Worm (Caenorhabditis elegans) whole organism, L1 larva: ENCODE data around the gene tsp-1.

ENCODE experiments used
- C04F5.9 ChIP-seq: sonication (generic microtip); optimal IDR thresholded peaks from 2 replicates; lab custom pipeline; 2016; ENCODE audit warnings: missing genetic modification characterization, missing compliant biosample characterization
- C34B4.2 ChIP-seq: sonication (generic microtip); optimal IDR thresholded peaks from 2 replicates; lab custom pipeline; 2017; ENCODE audit warnings: mild to moderate bottlenecking, missing genetic modification characterization, missing compliant biosample characterization
- aha-1 ChIP-seq: fragments of 150-350 bp; optimal IDR thresholded peaks from 2 replicates; lab custom pipeline; 2014; ENCODE audit warnings: missing biosample characterization, missing genetic modification characterization
- alr-1 ChIP-seq: fragments of 200-800 bp; sonication (Bioruptor generic); optimal IDR thresholded peaks from 2 replicates; lab custom pipeline; 2018; ENCODE audit warnings: borderline replicate concordance, mild to moderate bottlenecking, missing genetic modification characterization, missing compliant biosample characterization
- ceh-8 ChIP-seq: fragments of 200-800 bp; sonication (Bioruptor generic); optimal IDR thresholded peaks from 2 replicates; lab custom pipeline; 2018; ENCODE audit warnings: mild to moderate bottlenecking, missing genetic modification characterization, moderate library complexity, missing compliant biosample characterization
- ceh-88 ChIP-seq: fragments of 200-800 bp; sonication (Bioruptor generic); IDR thresholded peaks from 2 replicates; pipeline ENCODE4 v1.3.6; 2022; ENCODE audit warnings: missing genetic modification characterization, missing compliant biosample characterization
- ces-1 ChIP-seq: fragments of 150-350 bp; optimal IDR thresholded peaks from 2 replicates; lab custom pipeline; 2014; ENCODE audit warnings: missing biosample characterization, missing genetic modification reagents, missing genetic modification characterization
- dpl-1 ChIP-seq, 3 experiments: fragments of 150-350 bp in 2 of 3; sonication (generic microtip) in 1 of 3; optimal IDR thresholded peaks; 2 replicates each; lab custom pipeline; 2014 to 2017; ENCODE audit warnings: missing biosample characterization in 3 of 3, missing genetic modification characterization in 3 of 3, missing genetic modification reagents in 3 of 3
- efl-1 ChIP-seq, 4 experiments: fragments of 150-350 bp; optimal IDR thresholded peaks in 3 of 4; peaks in 1 of 4; 1 replicate in 1 of 4; 2 replicates in 3 of 4; lab custom pipeline; 2014; ENCODE audit warnings: missing biosample characterization in 2 of 4, missing genetic modification characterization in 2 of 4, missing genetic modification reagents in 2 of 4
- efl-3 ChIP-seq: fragments of 200-800 bp; sonication (Bioruptor generic); optimal IDR thresholded peaks from 2 replicates; lab custom pipeline; 2018; ENCODE audit warnings: mild to moderate bottlenecking, missing genetic modification characterization, missing compliant biosample characterization
- elt-2 ChIP-seq: sonication (generic microtip); optimal IDR thresholded peaks from 2 replicates; lab custom pipeline; 2016; ENCODE audit warnings: missing genetic modification characterization, mild to moderate bottlenecking, inconsistent platforms, missing compliant biosample characterization, missing genetic modification reagents
- fkh-10 ChIP-seq: sonication (generic microtip); optimal IDR thresholded peaks from 2 replicates; lab custom pipeline; 2017; ENCODE audit warnings: missing biosample characterization, missing genetic modification reagents, missing genetic modification characterization
- fkh-8 ChIP-seq: sonication (generic microtip); optimal IDR thresholded peaks from 2 replicates; lab custom pipeline; 2016; ENCODE audit warnings: mild to moderate bottlenecking, missing genetic modification characterization, missing compliant biosample characterization
- hlh-17 ChIP-seq: fragments of 200-800 bp; sonication (Bioruptor generic); optimal IDR thresholded peaks from 2 replicates; lab custom pipeline; 2018; ENCODE audit warnings: missing genetic modification characterization, mild to moderate bottlenecking, missing compliant biosample characterization, moderate library complexity, borderline replicate concordance
- hpl-2 ChIP-seq: fragments of 150-350 bp; optimal IDR thresholded peaks from 2 replicates; lab custom pipeline; 2014; ENCODE audit warnings: missing biosample characterization, missing genetic modification reagents, missing genetic modification characterization
- irx-1 ChIP-seq: sonication (generic microtip); optimal IDR thresholded peaks from 2 replicates; lab custom pipeline; 2016; ENCODE audit warnings: missing genetic modification characterization, missing compliant biosample characterization
- isw-1 ChIP-seq: fragments of 200-800 bp; sonication (Bioruptor generic); IDR thresholded peaks from 2 replicates; pipeline ENCODE4 v1.3.6; 2022; ENCODE audit warnings: missing genetic modification characterization, missing compliant biosample characterization
- jun-1 ChIP-seq: fragments of 150-350 bp; optimal IDR thresholded peaks from 2 replicates; lab custom pipeline; 2014; ENCODE audit warnings: missing biosample characterization, missing genetic modification reagents, missing genetic modification characterization
- lin-14 ChIP-seq: fragments of 200-800 bp; sonication (Bioruptor generic); optimal IDR thresholded peaks from 2 replicates; lab custom pipeline; 2018; ENCODE audit warnings: mild to moderate bottlenecking, missing genetic modification characterization, moderate library complexity, missing compliant biosample characterization
- lin-15B ChIP-seq: fragments of 150-350 bp; sonication (generic microtip); optimal IDR thresholded peaks from 3 replicates; lab custom pipeline; 2014; ENCODE audit warnings: missing biosample characterization, missing genetic modification characterization
- lin-35 ChIP-seq, 2 experiments: fragments of 150-350 bp; optimal IDR thresholded peaks; 2 replicates each; lab custom pipeline; 2014; ENCODE audit warnings: missing biosample characterization in 2 of 2, missing genetic modification characterization in 2 of 2, missing genetic modification reagents in 2 of 2
- lsy-2 ChIP-seq, 2 experiments: fragments of 150-350 bp; optimal IDR thresholded peaks; 2 replicates each; lab custom pipeline; 2014; ENCODE audit warnings: missing biosample characterization in 2 of 2, missing genetic modification characterization in 2 of 2
- mab-9 ChIP-seq: fragments of 200-800 bp; sonication (Bioruptor generic); IDR thresholded peaks from 2 replicates; pipeline ENCODE4 v1.3.6; 2022; ENCODE audit warnings: missing genetic modification reagents, missing genetic modification characterization, missing compliant biosample characterization
- nhr-11 ChIP-seq: fragments of 150-350 bp; optimal IDR thresholded peaks from 2 replicates; lab custom pipeline; 2014; ENCODE audit warnings: missing biosample characterization, missing genetic modification characterization
- nhr-20 ChIP-seq: sonication (generic microtip); optimal IDR thresholded peaks from 2 replicates; lab custom pipeline; 2016; ENCODE audit warnings: mild to moderate bottlenecking, missing genetic modification characterization, missing compliant biosample characterization
- nhr-237 ChIP-seq: fragments of 150-350 bp; optimal IDR thresholded peaks from 2 replicates; lab custom pipeline; 2014; ENCODE audit warnings: missing biosample characterization, missing genetic modification characterization
- nhr-28 ChIP-seq: fragments of 150-350 bp; optimal IDR thresholded peaks from 2 replicates; lab custom pipeline; 2014; ENCODE audit warnings: missing biosample characterization, missing genetic modification characterization
- nhr-47 ChIP-seq: sonication (generic microtip); optimal IDR thresholded peaks from 2 replicates; lab custom pipeline; 2016; ENCODE audit warnings: mild to moderate bottlenecking, missing genetic modification characterization, moderate library complexity, missing compliant biosample characterization
- nhr-84 ChIP-seq: sonication (generic microtip); optimal IDR thresholded peaks from 2 replicates; lab custom pipeline; 2017; ENCODE audit warnings: missing biosample characterization, missing genetic modification characterization
- nhr-85 ChIP-seq: sonication (generic microtip); peaks from one replicate; lab custom pipeline; 2016; ENCODE audit warnings: missing genetic modification characterization, inconsistent platforms, missing compliant biosample characterization
- pax-3 ChIP-seq: fragments of 200-800 bp; sonication (Bioruptor generic); optimal IDR thresholded peaks from 2 replicates; lab custom pipeline; 2018; ENCODE audit warnings: mild to moderate bottlenecking, missing genetic modification characterization, moderate library complexity, missing compliant biosample characterization
- rnt-1 ChIP-seq: sonication (generic microtip); optimal IDR thresholded peaks from 2 replicates; lab custom pipeline; 2016; ENCODE audit warnings: mild to moderate bottlenecking, missing genetic modification characterization, moderate library complexity, missing compliant biosample characterization
- sptf-1 ChIP-seq: fragments of 150-350 bp; optimal IDR thresholded peaks from 2 replicates; lab custom pipeline; 2014; ENCODE audit warnings: missing biosample characterization, missing genetic modification characterization
- sup-37 ChIP-seq: fragments of 200-800 bp; sonication (Bioruptor generic); optimal IDR thresholded peaks from 2 replicates; lab custom pipeline; 2018; ENCODE audit warnings: mild to moderate bottlenecking, missing genetic modification characterization, missing compliant biosample characterization
- swsn-7 ChIP-seq: sonication (generic microtip); optimal IDR thresholded peaks from 2 replicates; lab custom pipeline; 2016; ENCODE audit warnings: missing genetic modification characterization, missing compliant biosample characterization
- tbx-2 ChIP-seq: sonication (generic microtip); optimal IDR thresholded peaks from 2 replicates; lab custom pipeline; 2016; ENCODE audit warnings: missing genetic modification characterization, missing compliant biosample characterization
- tlp-1 ChIP-seq: fragments of 150-350 bp; optimal IDR thresholded peaks from 2 replicates; lab custom pipeline; 2014; ENCODE audit warnings: missing biosample characterization, missing genetic modification characterization
- unc-130 ChIP-seq: fragments of 150-350 bp; optimal IDR thresholded peaks from 2 replicates; lab custom pipeline; 2017; ENCODE audit warnings: missing biosample characterization, missing genetic modification characterization, inconsistent platforms
- unc-62 ChIP-seq: fragments of 150-350 bp; optimal IDR thresholded peaks from 2 replicates; lab custom pipeline; 2014; ENCODE audit warnings: missing biosample characterization, missing genetic modification reagents, missing genetic modification characterization
- unc-86 ChIP-seq: sonication (generic microtip); optimal IDR thresholded peaks from 2 replicates; lab custom pipeline; 2016; ENCODE audit warnings: missing genetic modification characterization, missing compliant biosample characterization
- ztf-11 ChIP-seq, 2 experiments: sonication (generic microtip); optimal IDR thresholded peaks; 2 replicates each; lab custom pipeline; 2016 to 2017; ENCODE audit warnings: missing genetic modification characterization in 2 of 2, missing biosample characterization in 1 of 2, missing compliant biosample characterization in 1 of 2

Gene tsp-1

ce11 chrIII:8286003-8286402, 46.8 kb upstream of the tsp-1 start:
- TF ChIP-seq fkh-10 (GFP tag; lab: Kevin White, UChicago) = peak; percentile 62
- no peak for TF ChIP-seq lsy-2 (tag; optimal IDR thresholded peaks at IDR 0.05; lab: Kevin White, UChicago)
- peak; percentile 19 for TF ChIP-seq lin-14 (GFP tag; lab: Kevin White, UChicago)

- TF ChIP-seq sptf-1 (tag; lab: Kevin White, UChicago) (no peak), alr-1 (tag; lab: Kevin White, UChicago) (no peak), ztf-11 (tag; optimal IDR thresholded peaks at IDR 0.05; lab: Kevin White, UChicago) (peak in 1 of 2 experiments; percentile 69), nhr-85 (tag; lab: Kevin White, UChicago) (peak; percentile 54), unc-86 (tag; lab: Kevin White, UChicago) (peak; percentile 3), fkh-10 (GFP tag; lab: Kevin White, UChicago) (no peak), unc-130 (tag; lab: Kevin White, UChicago) (no peak), rnt-1 (tag; lab: Kevin White, UChicago) (no peak), swsn-7 (tag; lab: Kevin White, UChicago) (no peak), C04F5.9 (tag; lab: Kevin White, UChicago) (no peak), tbx-2 (peak; percentile 47), irx-1 (no peak), nhr-11 (tag; lab: Kevin White, UChicago) (no peak), dpl-1 (GFP tag; optimal IDR thresholded peaks at IDR 0.05; lab: Kevin White, UChicago) (no peak)
Observed at ce11 chrIII:8283525-8283924, 44.3 kb upstream of the tsp-1 start.

- TF ChIP-seq hlh-17 (GFP tag; lab: Kevin White, UChicago) = no peak
- no peak for TF ChIP-seq sup-37 (GFP tag; lab: Kevin White, UChicago)
- TF ChIP-seq nhr-20 (tag; lab: Kevin White, UChicago) = no peak
- no peak for TF ChIP-seq ceh-88 (GFP tag; lab: Robert Waterston, UW)
- no peak for TF ChIP-seq nhr-28 (tag; lab: Kevin White, UChicago)
- no peak for TF ChIP-seq hpl-2 (GFP tag; lab: Kevin White, UChicago)
- no peak for TF ChIP-seq pax-3 (tag; lab: Kevin White, UChicago)
- no peak for TF ChIP-seq fkh-8 (tag; lab: Kevin White, UChicago)
- TF ChIP-seq aha-1 = no peak
- no peak for TF ChIP-seq irx-1
- no peak for TF ChIP-seq lin-14 (GFP tag; lab: Kevin White, UChicago)
- TF ChIP-seq C34B4.2 (tag; lab: Kevin White, UChicago) = no peak
- TF ChIP-seq efl-3 (GFP tag; lab: Kevin White, UChicago) = no peak
- TF ChIP-seq nhr-47 = no peak
- TF ChIP-seq lin-15B (tag; lab: Kevin White, UChicago) = no peak
- TF ChIP-seq mab-9 (GFP tag; lab: Robert Waterston, UW) = no peak
- TF ChIP-seq, all 84 proteins: peak for 0
Observed at ce11 chrIII:8281310-8281709, 42.1 kb upstream of the tsp-1 start.

- TF ChIP-seq irx-1 = no peak
- TF ChIP-seq ces-1 (GFP tag; lab: Kevin White, UChicago) = no peak
- TF ChIP-seq tlp-1 = no peak
- no peak for TF ChIP-seq nhr-85 (tag; lab: Kevin White, UChicago)
- no peak for TF ChIP-seq unc-62 (GFP tag; lab: Kevin White, UChicago)
- no peak for TF ChIP-seq efl-3 (GFP tag; lab: Kevin White, UChicago)
- no peak for TF ChIP-seq tbx-2
- no peak for TF ChIP-seq ceh-8 (GFP tag; lab: Kevin White, UChicago)
- no peak for TF ChIP-seq elt-2 (tag; lab: Kevin White, UChicago)
- no peak for TF ChIP-seq efl-1 (optimal IDR thresholded peaks at IDR 0.05; lab: Kevin White, UChicago)
- TF ChIP-seq efl-1 (GFP tag; optimal IDR thresholded peaks at IDR 0.05 in 1 of 2; lab: Kevin White, UChicago) = no peak
- no peak for TF ChIP-seq lin-35 (GFP tag; optimal IDR thresholded peaks at IDR 0.05; lab: Kevin White, UChicago)
- TF ChIP-seq isw-1 (GFP tag; lab: Robert Waterston, UW) = no peak
- no peak for TF ChIP-seq jun-1 (tag; lab: Kevin White, UChicago)
- TF ChIP-seq nhr-84 (tag; lab: Kevin White, UChicago) = no peak
- no peak for TF ChIP-seq C04F5.9 (tag; lab: Kevin White, UChicago)
- TF ChIP-seq ztf-11 (tag; optimal IDR thresholded peaks at IDR 0.05; lab: Kevin White, UChicago) = no peak
- TF ChIP-seq nhr-237 (tag; lab: Kevin White, UChicago) = no peak
- TF ChIP-seq, all 84 proteins: peak for 0
Observed at ce11 chrIII:8280352-8280751, 41.1 kb upstream of the tsp-1 start.
